Worm (Caenorhabditis elegans): ENCODE results near the gene fip-4.
"Not testable (repeated sequence)": the region's sequence is repeated elsewhere in the genome, so short reads cannot be mapped to it uniquely, and the experiment has no call there.

Gene fip-4

DNA sequence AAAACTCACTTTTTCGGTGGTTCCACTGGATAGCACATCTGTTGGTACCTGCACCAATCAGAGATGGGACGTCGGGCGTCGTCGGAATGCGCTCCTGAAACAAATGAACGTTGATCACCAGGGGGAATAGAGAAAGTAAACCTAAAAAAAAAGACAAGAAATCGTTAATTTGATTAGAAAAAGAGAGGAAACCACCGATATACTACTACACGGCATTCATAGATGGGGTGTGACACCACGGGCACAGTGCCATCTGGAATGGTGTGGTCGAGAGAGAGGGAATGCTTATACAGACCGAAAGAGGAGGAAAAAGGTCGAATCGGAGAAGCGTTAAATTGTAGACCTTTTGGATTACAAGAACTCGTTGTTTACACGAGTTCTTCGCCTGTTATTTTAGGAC lies 23.0 kb downstream of the fip-4 start, which contains the start of gene C10B5.3:
Gene C10B5.3 (minus strand): TSS at position 101 of the 400 bp plus-strand sequence.
- no peak for TF ChIP-seq eor-1 (tag; optimal IDR thresholded peaks at IDR 0.05)
- TF ChIP-seq ceh-28 (tag; optimal IDR thresholded peaks at IDR 0.05), result no peak
- TF ChIP-seq tbx-2 (tag; optimal IDR thresholded peaks at IDR 0.05), result no peak
- TF ChIP-seq snpc-4 (tag; optimal IDR thresholded peaks at IDR 0.05), result no peak
- TF ChIP-seq pha-4 (tag; optimal IDR thresholded peaks at IDR 0.05), result no peak

DNA sequence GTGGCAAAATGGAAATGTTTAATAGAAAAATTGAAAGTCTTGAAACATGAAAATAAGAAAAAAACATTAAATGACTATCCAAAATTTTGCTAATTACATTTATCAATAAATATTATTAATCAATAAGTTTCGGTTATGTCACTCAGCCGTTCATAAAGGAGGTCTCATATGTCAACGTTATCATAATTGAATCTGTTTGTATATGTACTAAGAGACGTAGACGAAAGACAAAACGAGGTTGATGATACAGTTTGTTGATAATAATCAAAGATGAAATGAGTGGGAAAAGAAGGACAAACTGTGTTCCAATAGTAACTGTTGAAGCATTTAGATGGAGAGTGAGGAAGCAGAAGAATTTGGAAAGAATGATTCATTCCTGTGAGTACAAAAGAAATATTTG lies 24.1 kb downstream of the fip-4 start:
- TF ChIP-seq elt-2 (tag; optimal IDR thresholded peaks at IDR 0.05) (peak; percentile 67), pqm-1 (tag; optimal IDR thresholded peaks at IDR 0.05) (peak; percentile 4), sea-2 (GFP tag; optimal IDR thresholded peaks at IDR 0.05) (no peak), ZK546.5 (tag; optimal IDR thresholded peaks at IDR 0.05) (no peak), pha-4 (tag; optimal IDR thresholded peaks at IDR 0.05) (peak; percentile 72)

DNA sequence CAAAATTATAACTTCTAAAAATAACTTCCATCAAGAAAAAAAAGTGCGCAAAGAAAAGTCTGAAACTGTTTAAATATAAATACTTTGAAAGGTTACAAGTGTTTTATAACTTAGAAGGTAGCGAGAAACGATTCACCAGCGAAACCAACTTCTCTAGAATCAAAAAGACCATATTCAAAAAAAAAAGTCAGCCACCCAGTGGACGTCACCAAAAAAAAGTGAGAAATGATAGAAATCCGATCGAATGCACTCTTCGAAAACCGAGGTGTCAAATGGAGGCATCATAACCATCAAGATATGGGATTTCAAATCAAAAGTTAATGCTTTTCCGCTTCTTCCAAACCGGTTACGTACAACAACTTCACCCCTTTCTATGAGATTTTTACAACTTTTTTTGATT lies 24.6 kb downstream of the fip-4 start:
- TF ChIP-seq lin-15B (tag; optimal IDR thresholded peaks at IDR 0.05) (no peak), elt-3 (tag; optimal IDR thresholded peaks at IDR 0.05) (no peak), tbx-2 (tag; optimal IDR thresholded peaks at IDR 0.05) (no peak), unc-39 (tag; optimal IDR thresholded peaks at IDR 0.05) (no peak), nhr-23 (tag; optimal IDR thresholded peaks at IDR 0.05) (no peak), ceh-9 (tag; optimal IDR thresholded peaks at IDR 0.05) (no peak)

DNA sequence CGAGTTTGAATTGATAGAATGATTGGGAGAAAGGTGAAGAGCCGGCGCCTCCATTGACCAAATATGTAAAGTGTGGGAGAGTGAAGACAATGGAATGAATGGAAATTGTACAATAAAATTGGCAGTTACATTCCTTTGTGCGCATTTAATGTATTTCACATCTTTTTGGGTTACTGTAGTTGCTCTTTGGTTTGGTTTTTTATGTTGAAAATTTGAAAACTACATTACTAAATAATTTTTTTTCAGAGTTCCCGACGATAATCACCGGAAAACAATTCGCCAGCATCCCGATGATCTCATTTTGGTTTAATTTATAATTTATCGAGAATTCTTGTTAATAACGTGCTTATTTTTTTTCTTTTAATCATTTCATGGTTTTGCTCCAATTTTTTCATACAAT lies 30.1 kb downstream of the fip-4 start, which contains the start of gene C10B5.1:
Gene C10B5.1 (plus strand): TSS at position 301 of the 400 bp plus-strand sequence.
- TF ChIP-seq tbx-2 (tag; optimal IDR thresholded peaks at IDR 0.05) (no peak), skn-1 (tag; optimal IDR thresholded peaks at IDR 0.05) (no peak), nhr-12 (tag; optimal IDR thresholded peaks at IDR 0.05) (no peak), zag-1 (tag; optimal IDR thresholded peaks at IDR 0.05) (no peak), ceh-16 (tag; optimal IDR thresholded peaks at IDR 0.05) (no peak)

DNA sequence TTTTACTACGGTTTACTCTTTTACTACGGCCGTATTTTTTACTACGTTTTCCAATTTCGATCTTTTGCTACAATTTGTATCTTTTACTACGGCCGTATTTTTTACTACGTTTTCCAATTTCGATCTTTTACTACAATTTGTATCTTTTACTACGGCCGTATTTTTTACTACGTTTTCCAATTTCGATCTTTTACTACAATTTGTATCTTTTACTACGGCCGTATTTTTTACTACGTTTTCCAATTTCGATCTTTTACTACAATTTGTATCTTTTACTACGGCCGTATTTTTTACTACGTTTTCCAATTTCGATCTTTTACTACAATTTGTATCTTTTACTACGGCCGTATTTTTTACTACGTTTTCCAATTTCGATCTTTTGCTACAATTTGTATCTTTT lies 36.3 kb downstream of the fip-4 start, which contains the start of gene F25G6.1:
Gene F25G6.1 (plus strand): TSS at position 301 of the 400 bp plus-strand sequence.
- TF ChIP-seq ceh-28, nhr-12, tbx-2 (tag; optimal IDR thresholded peaks at IDR 0.05): not testable (repeated sequence)

DNA sequence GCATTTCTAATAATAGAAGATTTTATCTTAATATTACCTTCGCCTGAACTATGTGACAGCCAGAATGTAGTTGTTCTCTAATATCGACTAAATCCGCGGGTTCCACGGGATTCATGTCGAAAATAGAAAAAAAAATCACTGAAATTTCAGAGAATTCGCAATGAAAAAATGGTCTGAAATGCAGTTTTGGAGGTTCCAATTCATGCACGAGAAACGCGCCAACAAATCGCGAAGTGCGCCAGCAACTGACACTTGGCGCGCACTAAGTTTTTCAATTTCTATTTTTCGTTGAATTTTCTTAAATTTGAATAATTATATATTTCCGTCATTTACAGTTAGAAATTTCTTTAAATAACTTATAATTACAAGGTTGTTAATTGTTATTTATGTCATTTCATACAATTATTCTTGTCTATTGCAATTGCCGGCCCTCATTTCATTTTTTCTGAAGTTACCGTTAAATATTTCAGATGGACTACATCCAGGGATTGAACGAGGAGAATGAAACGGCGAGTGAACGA lies 41.2 kb downstream of the fip-4 start, which contains the start of the genes F25G6.9 and symk-1:
Gene F25G6.9 (minus strand): TSS at position 160 of the 521 bp plus-strand sequence.
Gene symk-1 (plus strand): TSS at position 471 of the 521 bp plus-strand sequence.
- TF ChIP-seq hmg-11 (tag; optimal IDR thresholded peaks at IDR 0.05), result peak; percentile 68
- no peak for TF ChIP-seq nhr-77 (tag; optimal IDR thresholded peaks at IDR 0.05)
- TF ChIP-seq nhr-23 (tag; optimal IDR thresholded peaks at IDR 0.05), result peak; percentile 34
- TF ChIP-seq nhr-43 (tag; optimal IDR thresholded peaks at IDR 0.05; ENCODE audit: poor library complexity, severe bottlenecking), result no peak
- TF ChIP-seq unc-39 (tag; optimal IDR thresholded peaks at IDR 0.05), result no peak
- TF ChIP-seq nhr-237 (tag; optimal IDR thresholded peaks at IDR 0.05), result no peak
- peak; percentile 54 for TF ChIP-seq lin-15B (tag; optimal IDR thresholded peaks at IDR 0.05)
- peak; percentile 68 for TF ChIP-seq nfya-1 (tag; optimal IDR thresholded peaks at IDR 0.05; ENCODE audit: insufficient read depth)
- peak; percentile 10 for TF ChIP-seq skn-1 (tag; optimal IDR thresholded peaks at IDR 0.05)
- TF ChIP-seq ZK546.5 (tag; optimal IDR thresholded peaks at IDR 0.05), result no peak
- peak; percentile 64 for TF ChIP-seq snpc-4 (tag; optimal IDR thresholded peaks at IDR 0.05)
- TF ChIP-seq elt-2 (tag; optimal IDR thresholded peaks at IDR 0.05), result peak; percentile 38
- TF ChIP-seq sea-2 (GFP tag; optimal IDR thresholded peaks at IDR 0.05), result no peak
- no peak for TF ChIP-seq nhr-11 (tag; optimal IDR thresholded peaks at IDR 0.05)
- TF ChIP-seq nhr-25 (tag; optimal IDR thresholded peaks at IDR 0.05), result no peak
- TF ChIP-seq zag-1 (tag; optimal IDR thresholded peaks at IDR 0.05), result no peak
- TF ChIP-seq ama-1 (optimal IDR thresholded peaks at IDR 0.05), result no peak
- no peak for TF ChIP-seq mdl-1 (tag; optimal IDR thresholded peaks at IDR 0.05)
- peak; percentile 5 for TF ChIP-seq R02D3.7 (tag; optimal IDR thresholded peaks at IDR 0.05)
- TF ChIP-seq ceh-16 (tag; optimal IDR thresholded peaks at IDR 0.05), result no peak
- no peak for TF ChIP-seq nhr-28 (tag; optimal IDR thresholded peaks at IDR 0.05)
- TF ChIP-seq lsy-12 (tag; optimal IDR thresholded peaks at IDR 0.05), result peak; percentile 32
- peak; percentile 26 for TF ChIP-seq pqm-1 (tag; optimal IDR thresholded peaks at IDR 0.05)
- no peak for TF ChIP-seq fos-1 (tag; optimal IDR thresholded peaks at IDR 0.05)
- peak; percentile 50 for TF ChIP-seq tbx-2 (tag; optimal IDR thresholded peaks at IDR 0.05)
- no peak for TF ChIP-seq aly-2 (tag; optimal IDR thresholded peaks at IDR 0.05)
- TF ChIP-seq mml-1 (tag; optimal IDR thresholded peaks at IDR 0.05), result no peak
- no peak for TF ChIP-seq jun-1 (tag; optimal IDR thresholded peaks at IDR 0.05)

All from whole organism, L3 larva.